Worm (Caenorhabditis elegans) whole organism, midembryonic: Measurements from ENCODE around the gene C34F11.8.

Experiments used
- T22C8.4 ChIP-seq: fragments of 200-800 bp; sonication (Bioruptor generic); IDR thresholded peaks from 2 replicates; pipeline ENCODE4 v1.3.6; 2022; ENCODE audit warnings: missing genetic modification characterization, missing compliant biosample characterization
- cog-1 ChIP-seq: sonication (generic microtip); optimal IDR thresholded peaks from 2 replicates; lab custom pipeline; 2016; ENCODE audit warnings: missing genetic modification characterization, missing compliant biosample characterization
- flt-1 ChIP-seq: fragments of 200-800 bp; sonication (Bioruptor generic); IDR thresholded peaks from 2 replicates; pipeline ENCODE4 v1.3.6; 2022; ENCODE audit warnings: missing genetic modification characterization, missing compliant biosample characterization
- klf-2 ChIP-seq: fragments of 200-800 bp; sonication (Bioruptor generic); conservative IDR thresholded peaks from 2 replicates; pipeline ENCODE4 v1.3.6; 2022; ENCODE audit warnings: missing genetic modification reagents, missing genetic modification characterization, missing compliant biosample characterization
- med-1 ChIP-seq: sonication (generic microtip); optimal IDR thresholded peaks from 2 replicates; lab custom pipeline; 2017; ENCODE audit warnings: missing genetic modification characterization, mild to moderate bottlenecking, missing compliant biosample characterization, antibody characterized with exemption, missing genetic modification reagents; ENCODE audit not compliant: insufficient read depth
- ref-1 ChIP-seq: fragments of 200-800 bp; sonication (Bioruptor generic); conservative IDR thresholded peaks from 2 replicates; pipeline ENCODE4 v1.3.6; 2022; ENCODE audit warnings: missing genetic modification reagents, missing genetic modification characterization, missing compliant biosample characterization
- tab-1 ChIP-seq: fragments of 200-800 bp; sonication (Bioruptor generic); IDR thresholded peaks from 2 replicates; pipeline ENCODE4 v1.3.6; 2022; ENCODE audit warnings: missing genetic modification characterization, missing compliant biosample characterization
- ztf-23 ChIP-seq: fragments of 200-800 bp; sonication (Bioruptor generic); IDR thresholded peaks from 2 replicates; pipeline ENCODE4 v1.3.6; 2022; ENCODE audit warnings: missing genetic modification reagents, missing genetic modification characterization, missing compliant biosample characterization
- ztf-29 ChIP-seq: fragments of 200-800 bp; sonication (Bioruptor generic); IDR thresholded peaks from 2 replicates; pipeline ENCODE4 v1.3.6; 2022; ENCODE audit warnings: missing genetic modification reagents, missing genetic modification characterization, missing compliant biosample characterization

- TF ChIP-seq med-1 (GFP tag; lab: Kevin White, UChicago) (no peak), tab-1 (GFP tag; lab: Robert Waterston, UW) (no peak), klf-2 (GFP tag; lab: Robert Waterston, UW) (no peak), T22C8.4 (GFP tag; lab: Robert Waterston, UW) (no peak), ref-1 (GFP tag; lab: Robert Waterston, UW) (no peak), ztf-23 (GFP tag; lab: Robert Waterston, UW) (no peak), ztf-29 (no peak), flt-1 (no peak), cog-1 (no peak)
Measured at ce11 chrII:5255435-5255834, 44.7 kb upstream of the C34F11.8 start, which contains the start of gene frpr-4.
